Worm (Caenorhabditis elegans): Measurements from ENCODE around the gene F07F6.1.

- no peak for TF ChIP-seq him-1 (tag; optimal IDR thresholded peaks at IDR 0.05)
- TF ChIP-seq dao-5 (tag; optimal IDR thresholded peaks at IDR 0.05) = no peak
Observed at ce11 chrII:5426054-5426453, 11.6 kb upstream of the F07F6.1 start.

Measured in whole organism, L4/young adult.